Worm (Caenorhabditis elegans): ENCODE data around the gene fbxa-133.

Gene fbxa-133

ce11 chrV:17584352-17584843 lies at the start of gene fbxa-133:
fbxa-133 (plus strand) TSS chrV:17584793.
- TF ChIP-seq F37B4.10 (GFP tag; IDR thresholded peaks at IDR 0.05), result 0 out of 2 replicates have a peak, but pooled peaks have one; percentile 64

ce11 chrV:17538279-17538896 lies 46.2 kb upstream of the fbxa-133 start, which contains the start of gene C18D4.6:
C18D4.6 (minus strand) TSS chrV:17538375.
- TF ChIP-seq hmg-1.2 (GFP tag; IDR thresholded peaks at IDR 0.05), result peak; percentile 91
- TF ChIP-seq madf-10 (tag; optimal IDR thresholded peaks at IDR 0.05), result no peak
- no peak for TF ChIP-seq tbx-9 (tag; optimal IDR thresholded peaks at IDR 0.05; ENCODE audit: borderline replicate concordance)
- TF ChIP-seq attf-3 (GFP tag; conservative IDR thresholded peaks at IDR 0.05), result peak; percentile 79
- no peak for TF ChIP-seq B0019.2 (GFP tag; conservative IDR thresholded peaks at IDR 0.05)
- peak in 1 of 3 experiments; percentile 22 for TF ChIP-seq lin-35 (GFP tag; optimal IDR thresholded peaks at IDR 0.05)
- TF ChIP-seq ztf-18 (tag; optimal IDR thresholded peaks at IDR 0.05), result no peak
- no peak for TF ChIP-seq F55B11.4 (tag; optimal IDR thresholded peaks at IDR 0.05; ENCODE audit: borderline replicate concordance, insufficient read depth)

ce11 chrV:17539289-17539688 lies 45.3 kb upstream of the fbxa-133 start:
- TF ChIP-seq F57C9.4 (tag; optimal IDR thresholded peaks at IDR 0.05) (no peak), hmg-1.2 (GFP tag; IDR thresholded peaks at IDR 0.05) (no peak), rec-8 (tag; optimal IDR thresholded peaks at IDR 0.05) (no peak), B0261.1 (tag; optimal IDR thresholded peaks at IDR 0.05) (no peak), hrde-1 (tag; optimal IDR thresholded peaks at IDR 0.05; ENCODE audit: borderline replicate concordance) (no peak), F57A8.1 (GFP tag; optimal IDR thresholded peaks at IDR 0.05) (no peak), ztf-25 (GFP tag; IDR thresholded peaks at IDR 0.05) (no peak)

- TF ChIP-seq B0019.2 (GFP tag; conservative IDR thresholded peaks at IDR 0.05), result no peak
- TF ChIP-seq bed-1 (GFP tag; IDR thresholded peaks at IDR 0.05), result no peak
- no peak for TF ChIP-seq F33H1.4 (GFP tag; IDR thresholded peaks at IDR 0.05)
- no peak for TF ChIP-seq egl-44 (GFP tag; IDR thresholded peaks at IDR 0.05)
- no peak for TF ChIP-seq ztf-28 (GFP tag; IDR thresholded peaks at IDR 0.05)
- no peak for TF ChIP-seq xnd-1 (tag; optimal IDR thresholded peaks at IDR 0.05)
- no peak for TF ChIP-seq pbrm-1 (GFP tag; IDR thresholded peaks at IDR 0.05)
- no peak for TF ChIP-seq hlh-26 (GFP tag; conservative IDR thresholded peaks at IDR 0.05)
- no peak for TF ChIP-seq lin-26 (GFP tag; IDR thresholded peaks at IDR 0.05)
- TF ChIP-seq unc-62 (GFP tag; optimal IDR thresholded peaks at IDR 0.05), result no peak
- no peak for TF ChIP-seq F57C9.4 (tag; optimal IDR thresholded peaks at IDR 0.05)
- TF ChIP-seq egl-18 (GFP tag; IDR thresholded peaks at IDR 0.05), result no peak
- TF ChIP-seq aptf-3 (GFP tag; IDR thresholded peaks at IDR 0.05), result no peak
- TF ChIP-seq attf-6 (GFP tag; IDR thresholded peaks at IDR 0.05), result no peak
- no peak for TF ChIP-seq T26A5.8 (tag; optimal IDR thresholded peaks at IDR 0.05)
- no peak for TF ChIP-seq F49E8.2 (tag; optimal IDR thresholded peaks at IDR 0.05; ENCODE audit: insufficient read depth)
- no peak for TF ChIP-seq nfyb-1 (GFP tag; IDR thresholded peaks at IDR 0.05)
Observed at ce11 chrV:17540295-17540694, 44.3 kb upstream of the fbxa-133 start, which contains the start of gene srz-25. srz-25 (plus strand) TSS chrV:17540595.

- 0 out of 2 replicates have a peak, but pooled peaks have one; percentile 18 for TF ChIP-seq D2030.7 (GFP tag; IDR thresholded peaks at IDR 0.05)
- 0 out of 2 replicates have a peak, but pooled peaks have one; percentile 22 for TF ChIP-seq aptf-2 (GFP tag; conservative IDR thresholded peaks at IDR 0.05)
- no peak for TF ChIP-seq lag-1 (GFP tag; IDR thresholded peaks at IDR 0.05)
- TF ChIP-seq ztf-18 (tag; optimal IDR thresholded peaks at IDR 0.05), result no peak
- TF ChIP-seq cebp-2 (GFP tag; IDR thresholded peaks at IDR 0.05), result no peak
- TF ChIP-seq F55B11.4 (tag; optimal IDR thresholded peaks at IDR 0.05; ENCODE audit: borderline replicate concordance, insufficient read depth), result no peak
- no peak for TF ChIP-seq Y67H2A.10 (GFP tag; conservative IDR thresholded peaks at IDR 0.05)
- peak; percentile 90 for TF ChIP-seq tbp1 (GFP tag; optimal IDR thresholded peaks at IDR 0.05)
- TF ChIP-seq bed-2 (GFP tag; IDR thresholded peaks at IDR 0.05), result no peak
- no peak for TF ChIP-seq Y79H2A.3 (GFP tag; conservative IDR thresholded peaks at IDR 0.05)
- TF ChIP-seq F39B2.1 (GFP tag; IDR thresholded peaks at IDR 0.05), result no peak
- TF ChIP-seq nhr-80 (tag; optimal IDR thresholded peaks at IDR 0.05), result no peak
- TF ChIP-seq bed-1 (GFP tag; IDR thresholded peaks at IDR 0.05), result no peak
- TF ChIP-seq hlh-12 (tag; optimal IDR thresholded peaks at IDR 0.05), result no peak
- TF ChIP-seq ceh-40 (GFP tag; IDR thresholded peaks at IDR 0.05), result no peak
Observed at ce11 chrV:17542304-17542703, 42.3 kb upstream of the fbxa-133 start.
